Worm (Caenorhabditis elegans): Measurements from ENCODE around the gene B0228.7.

Gene B0228.7

DNA sequence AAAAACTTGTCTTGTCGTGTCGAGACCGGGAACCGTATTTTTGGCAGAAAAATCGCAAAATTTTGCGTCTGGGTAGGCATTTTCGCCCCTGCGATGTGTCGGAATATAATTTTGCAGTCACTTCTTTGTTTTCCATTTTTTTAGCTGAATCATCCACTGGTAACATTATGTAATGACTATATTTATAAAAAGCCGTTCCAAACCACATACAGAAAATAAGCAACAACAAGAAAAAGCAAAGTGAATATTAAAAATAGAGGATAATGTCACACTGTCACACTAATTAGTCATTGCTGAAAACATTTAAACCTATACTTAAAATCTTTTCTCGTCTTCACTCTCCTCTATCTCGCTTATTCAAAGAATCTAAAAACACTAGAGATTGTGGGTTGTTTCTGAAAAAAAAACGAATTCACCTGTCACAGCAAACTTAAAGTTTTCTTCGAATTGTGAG is 49.5 kb downstream of the B0228.7 start, which contains the start of gene sre-1:
Gene sre-1, plus strand, starts transcription at position 404 of the 454 bp plus-strand sequence.
- no peak for TF ChIP-seq efl-1 (optimal IDR thresholded peaks at IDR 0.05)
- peak in 1 of 2 experiments; percentile 90 for TF ChIP-seq efl-1 (GFP tag; optimal IDR thresholded peaks at IDR 0.05 in 1 of 2)
- no peak for TF ChIP-seq pax-3 (tag; optimal IDR thresholded peaks at IDR 0.05)
- TF ChIP-seq nhr-11 (tag; optimal IDR thresholded peaks at IDR 0.05): no peak
- TF ChIP-seq mdl-1 (tag; optimal IDR thresholded peaks at IDR 0.05): no peak
- TF ChIP-seq swsn-7 (tag; optimal IDR thresholded peaks at IDR 0.05): no peak
- TF ChIP-seq lin-13 (GFP tag; optimal IDR thresholded peaks at IDR 0.05): no peak
- no peak for TF ChIP-seq xbp-1 (tag; optimal IDR thresholded peaks at IDR 0.05)
- TF ChIP-seq skn-1 (tag; optimal IDR thresholded peaks at IDR 0.05): no peak
- no peak for TF ChIP-seq elt-2 (tag; optimal IDR thresholded peaks at IDR 0.05)
- no peak for TF ChIP-seq ets-5 (GFP tag; IDR thresholded peaks at IDR 0.05)
- peak; percentile 58 for TF ChIP-seq hlh-4 (tag; optimal IDR thresholded peaks at IDR 0.05)
- no peak for TF ChIP-seq ceh-82 (tag; optimal IDR thresholded peaks at IDR 0.05)
- TF ChIP-seq nhr-76 (tag; optimal IDR thresholded peaks at IDR 0.05): no peak
- no peak for TF ChIP-seq egl-13 (tag; optimal IDR thresholded peaks at IDR 0.05)
- TF ChIP-seq nhr-12 (tag; optimal IDR thresholded peaks at IDR 0.05): no peak
- TF ChIP-seq ceh-63 (GFP tag; optimal IDR thresholded peaks at IDR 0.05): no peak
- TF ChIP-seq hlh-17 (GFP tag; optimal IDR thresholded peaks at IDR 0.05; ENCODE audit: borderline replicate concordance): no peak
- TF ChIP-seq sox-4 (tag; optimal IDR thresholded peaks at IDR 0.05): no peak
- no peak for TF ChIP-seq egl-27 (tag; optimal IDR thresholded peaks at IDR 0.05)
- TF ChIP-seq ama-1 (optimal IDR thresholded peaks at IDR 0.05): no peak
- TF ChIP-seq nhr-71 (tag; optimal IDR thresholded peaks at IDR 0.05): peak; percentile 28
- TF ChIP-seq ztf-4 (tag; optimal IDR thresholded peaks at IDR 0.05): no peak
- TF ChIP-seq blmp-1 (tag; optimal IDR thresholded peaks at IDR 0.05): no peak
- no peak for TF ChIP-seq sup-37 (GFP tag; optimal IDR thresholded peaks at IDR 0.05)
- no peak for TF ChIP-seq fkh-10 (GFP tag; optimal IDR thresholded peaks at IDR 0.05)

DNA sequence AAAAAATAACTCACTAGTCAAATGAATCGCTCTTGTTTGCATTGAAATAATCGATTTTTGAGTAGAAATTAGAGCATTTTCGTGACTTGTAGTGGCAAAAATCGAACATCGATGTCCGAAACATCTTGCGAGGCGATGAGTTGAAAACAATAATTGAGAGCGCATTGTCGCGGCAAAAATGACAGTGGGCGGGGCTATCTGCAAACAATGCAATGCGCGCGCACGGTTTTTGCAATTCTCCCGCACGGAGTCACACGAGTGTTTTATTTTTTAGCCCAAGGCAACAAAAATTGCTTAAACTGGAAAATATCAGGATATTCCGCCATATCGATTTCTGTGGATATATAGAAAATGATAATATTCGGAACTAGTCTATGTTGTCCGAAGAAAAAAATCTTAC is 50.3 kb downstream of the B0228.7 start, which contains the start of gene B0495.9:
Gene B0495.9, minus strand, starts transcription at position 171 of the 400 bp plus-strand sequence.
- no peak for TF ChIP-seq Y116A8C.19 (tag; optimal IDR thresholded peaks at IDR 0.05; ENCODE audit: borderline replicate concordance)
- peak; percentile 41 for TF ChIP-seq nhr-20 (tag; optimal IDR thresholded peaks at IDR 0.05)
- TF ChIP-seq lsy-2 (tag; optimal IDR thresholded peaks at IDR 0.05): peak; percentile 63 to 64
- no peak for TF ChIP-seq pax-3 (tag; optimal IDR thresholded peaks at IDR 0.05)
- no peak for TF ChIP-seq nhr-12 (tag; optimal IDR thresholded peaks at IDR 0.05)
- TF ChIP-seq lin-39 (tag; optimal IDR thresholded peaks at IDR 0.05): peak; percentile 31
- no peak for TF ChIP-seq hpl-2 (GFP tag; optimal IDR thresholded peaks at IDR 0.05)
- TF ChIP-seq nhr-85 (tag): peak; percentile 56
- TF ChIP-seq sox-4 (tag; optimal IDR thresholded peaks at IDR 0.05): no peak
- TF ChIP-seq sup-37 (GFP tag; optimal IDR thresholded peaks at IDR 0.05): no peak
- TF ChIP-seq nhr-28 (tag; optimal IDR thresholded peaks at IDR 0.05): no peak
- peak; percentile 26 for TF ChIP-seq C04F5.9 (tag; optimal IDR thresholded peaks at IDR 0.05)
- TF ChIP-seq zip-4 (GFP tag; optimal IDR thresholded peaks at IDR 0.05): no peak
- TF ChIP-seq fos-1 (tag; optimal IDR thresholded peaks at IDR 0.05): no peak
- TF ChIP-seq ceh-63 (GFP tag; optimal IDR thresholded peaks at IDR 0.05): no peak
- TF ChIP-seq nhr-84 (tag; optimal IDR thresholded peaks at IDR 0.05): no peak
- TF ChIP-seq egl-13 (tag; optimal IDR thresholded peaks at IDR 0.05): no peak
- peak in 1 of 2 experiments; percentile 12 for TF ChIP-seq mdl-1 (tag; optimal IDR thresholded peaks at IDR 0.05)
- no peak for TF ChIP-seq ces-1 (GFP tag; optimal IDR thresholded peaks at IDR 0.05)
- TF ChIP-seq unc-98 (GFP tag; IDR thresholded peaks at IDR 0.05): no peak
- peak; percentile 31; the same call in 1 of the 2 replicates for TF ChIP-seq isw-1 (GFP tag; IDR thresholded peaks at IDR 0.05)
- peak in 1 of 6 experiments; percentile 14 for TF ChIP-seq elt-3 (tag; optimal IDR thresholded peaks at IDR 0.05)
- TF ChIP-seq ztf-4 (tag; optimal IDR thresholded peaks at IDR 0.05): no peak
- TF ChIP-seq dpl-1 (GFP tag; optimal IDR thresholded peaks at IDR 0.05): peak; percentile 42 to 54 (median 52)
- peak; percentile 29 for TF ChIP-seq elt-2 (tag; optimal IDR thresholded peaks at IDR 0.05)
- TF ChIP-seq fkh-8 (tag; optimal IDR thresholded peaks at IDR 0.05): no peak
- no peak for TF ChIP-seq tlp-1 (tag; optimal IDR thresholded peaks at IDR 0.05)
- TF ChIP-seq swsn-7 (tag; optimal IDR thresholded peaks at IDR 0.05): peak; percentile 50
- no peak for TF ChIP-seq C34B4.2 (tag; optimal IDR thresholded peaks at IDR 0.05)
- TF ChIP-seq egl-27 (tag; optimal IDR thresholded peaks at IDR 0.05): no peak
- TF ChIP-seq lin-15B (tag; optimal IDR thresholded peaks at IDR 0.05): no peak
- no peak for TF ChIP-seq ceh-8 (GFP tag; optimal IDR thresholded peaks at IDR 0.05)
- TF ChIP-seq tbx-2 (tag; optimal IDR thresholded peaks at IDR 0.05): peak; percentile 1
- TF ChIP-seq snpc-4 (tag; optimal IDR thresholded peaks at IDR 0.05): peak; percentile 23
- TF ChIP-seq hlh-17 (GFP tag; optimal IDR thresholded peaks at IDR 0.05; ENCODE audit: borderline replicate concordance): no peak
- TF ChIP-seq nhr-77 (tag; optimal IDR thresholded peaks at IDR 0.05): no peak
- no peak for TF ChIP-seq fkh-10 (GFP tag; optimal IDR thresholded peaks at IDR 0.05)
- peak; percentile 54 for TF ChIP-seq nhr-47 (tag; optimal IDR thresholded peaks at IDR 0.05)
